Worm (Caenorhabditis elegans): Measurements from ENCODE around the gene C02B8.3.
A peak's percentile ranks its signal among the peaks of the same experiment; 100 is the strongest.
"Not testable (repeated sequence)": the region's sequence is repeated elsewhere in the genome, so short reads cannot be mapped to it uniquely, and the experiment has no call there.

Gene C02B8.3

DNA sequence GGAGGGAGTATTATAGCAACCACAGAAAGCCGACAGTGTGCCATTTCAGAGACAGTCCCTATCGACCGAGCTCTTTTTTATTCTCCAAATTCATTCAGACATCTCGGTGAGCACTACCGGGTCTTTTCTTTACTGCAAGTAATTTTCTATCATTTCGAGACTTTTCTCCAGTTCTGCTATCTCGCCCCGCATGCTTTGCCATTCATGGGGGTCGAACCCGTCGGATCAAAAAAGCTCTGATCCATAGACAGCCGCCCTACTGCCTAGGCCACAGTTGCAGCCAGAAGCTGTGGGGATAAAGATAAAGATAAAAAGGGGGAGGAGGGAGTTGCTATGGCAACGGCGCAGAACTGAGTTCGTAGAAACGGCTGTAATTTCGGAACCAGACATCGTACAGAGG is 12.2 kb downstream of the C02B8.3 start (continued):
- TF ChIP-seq F23B12.7 (tag; optimal IDR thresholded peaks at IDR 0.05; ENCODE audit: insufficient read depth), result no peak
- no peak for TF ChIP-seq nfya-2 (GFP tag; IDR thresholded peaks at IDR 0.05)
- no peak for TF ChIP-seq unc-62 (GFP tag; optimal IDR thresholded peaks at IDR 0.05)
- no peak for TF ChIP-seq sdz-38 (tag; optimal IDR thresholded peaks at IDR 0.05)
- no peak for TF ChIP-seq gei-17 (GFP tag; optimal IDR thresholded peaks at IDR 0.05)
- TF ChIP-seq hsf-1 (GFP tag; IDR thresholded peaks at IDR 0.05), result no peak
- no peak for TF ChIP-seq cebp-1 (GFP tag; IDR thresholded peaks at IDR 0.05)
- TF ChIP-seq cebp-1 (tag; optimal IDR thresholded peaks at IDR 0.05), result no peak
- peak; percentile 85 for TF ChIP-seq tbp1 (GFP tag; optimal IDR thresholded peaks at IDR 0.05)
- TF ChIP-seq rpc-1 (optimal IDR thresholded peaks at IDR 0.05), result peak; percentile 49
- TF ChIP-seq rpc-1 (tag; optimal IDR thresholded peaks at IDR 0.05), result peak; percentile 83
- no peak for TF ChIP-seq F33H1.4 (GFP tag; IDR thresholded peaks at IDR 0.05)
- no peak for TF ChIP-seq K12H6.12 (tag; optimal IDR thresholded peaks at IDR 0.05)
- TF ChIP-seq nhr-120 (GFP tag; IDR thresholded peaks at IDR 0.05), result no peak
- TF ChIP-seq egl-44 (GFP tag; IDR thresholded peaks at IDR 0.05), result no peak
- TF ChIP-seq hmg-1.2 (GFP tag; IDR thresholded peaks at IDR 0.05), result peak; percentile 39
- no peak for TF ChIP-seq efl-1 (GFP tag; optimal IDR thresholded peaks at IDR 0.05)
- TF ChIP-seq him-1 (tag; optimal IDR thresholded peaks at IDR 0.05), result peak; percentile 64
- peak; percentile 67 for TF ChIP-seq D2030.7 (GFP tag; IDR thresholded peaks at IDR 0.05)
- TF ChIP-seq mcd-1 (GFP tag; IDR thresholded peaks at IDR 0.05), result no peak
- TF ChIP-seq lin-26 (GFP tag; IDR thresholded peaks at IDR 0.05), result peak; percentile 66; the same call in 1 of the 2 replicates
- no peak for TF ChIP-seq repo-1 (tag; optimal IDR thresholded peaks at IDR 0.05)
- no peak for TF ChIP-seq B0336.3 (GFP tag; IDR thresholded peaks at IDR 0.05)
- TF ChIP-seq die-1 (tag; optimal IDR thresholded peaks at IDR 0.05), result peak; percentile 25
- no peak for TF ChIP-seq nfyb-1 (GFP tag; IDR thresholded peaks at IDR 0.05)

DNA sequence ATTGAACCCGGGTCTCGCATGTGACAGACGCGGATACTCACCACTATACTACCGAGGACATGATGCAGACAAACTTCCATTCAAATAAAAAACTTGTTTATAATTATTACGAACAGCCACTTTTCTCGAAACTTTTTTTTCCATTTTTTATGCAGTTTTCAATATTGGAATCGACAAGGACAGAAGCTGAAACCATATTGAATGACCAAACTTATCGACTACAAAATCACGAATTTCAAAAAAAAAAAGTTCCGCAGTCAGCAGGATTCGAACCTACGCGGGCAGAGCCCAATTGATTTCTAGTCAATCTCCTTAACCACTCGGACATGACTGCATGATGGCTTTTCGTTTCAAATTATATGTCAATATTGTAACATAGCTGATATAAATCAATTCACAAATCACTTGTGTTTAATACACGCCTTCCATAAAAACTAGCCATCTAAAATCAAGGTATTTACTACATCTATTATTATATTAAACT is 13.4 kb downstream of the C02B8.3 start:
- peak; percentile 26; the same call in 1 of the 2 replicates for TF ChIP-seq cebp-2 (GFP tag; IDR thresholded peaks at IDR 0.05)
- peak; percentile 34 for TF ChIP-seq ztf-18 (tag; optimal IDR thresholded peaks at IDR 0.05)
- peak; percentile 16 for TF ChIP-seq mxl-1 (tag; optimal IDR thresholded peaks at IDR 0.05)
- TF ChIP-seq B0261.1 (tag; optimal IDR thresholded peaks at IDR 0.05), result peak; percentile 86
- TF ChIP-seq die-1 (tag; optimal IDR thresholded peaks at IDR 0.05), result peak; percentile 43
- peak; percentile 18; the same call in 1 of the 2 replicates for TF ChIP-seq madf-6 (GFP tag; IDR thresholded peaks at IDR 0.05)
- TF ChIP-seq rcor-1 (GFP tag; IDR thresholded peaks at IDR 0.05), result 0 out of 2 replicates have a peak, but pooled peaks have one; percentile 22
- TF ChIP-seq hmg-1.2 (GFP tag; IDR thresholded peaks at IDR 0.05), result peak; percentile 48
- peak in 1 of 2 experiments; percentile 1 for TF ChIP-seq let-607 (tag; optimal IDR thresholded peaks at IDR 0.05)
- peak; percentile 6 for TF ChIP-seq athp-1 (tag; optimal IDR thresholded peaks at IDR 0.05)
- TF ChIP-seq lin-26 (GFP tag; IDR thresholded peaks at IDR 0.05), result peak; percentile 84
- TF ChIP-seq repo-1 (tag; optimal IDR thresholded peaks at IDR 0.05), result peak; percentile 33
- not testable (repeated sequence) for TF ChIP-seq snpc-4 (GFP tag; optimal IDR thresholded peaks at IDR 0.05)
- TF ChIP-seq snpc-4 (tag; optimal IDR thresholded peaks at IDR 0.05), result peak in 2 of 4 experiments; percentile 4 to 54
- TF ChIP-seq tbp1 (GFP tag; optimal IDR thresholded peaks at IDR 0.05), result peak; percentile 83
- peak; percentile 33 for TF ChIP-seq mes-4 (tag; optimal IDR thresholded peaks at IDR 0.05)
- peak; percentile 12 to 13 for TF ChIP-seq rec-8 (tag; optimal IDR thresholded peaks at IDR 0.05)
- peak; percentile 56 for TF ChIP-seq pbrm-1 (GFP tag; IDR thresholded peaks at IDR 0.05)
- TF ChIP-seq ekl-4 (GFP tag; IDR thresholded peaks at IDR 0.05), result 0 out of 2 replicates have a peak, but pooled peaks have one; percentile 9
- TF ChIP-seq somi-1 (GFP tag; optimal IDR thresholded peaks at IDR 0.05), result peak; percentile 6
- TF ChIP-seq D2030.7 (GFP tag; IDR thresholded peaks at IDR 0.05), result peak; percentile 84
- 0 out of 2 replicates have a peak, but pooled peaks have one; percentile 64 for TF ChIP-seq ceh-58 (GFP tag; IDR thresholded peaks at IDR 0.05)
- peak; percentile 59 for TF ChIP-seq dox-1 (GFP tag; IDR thresholded peaks at IDR 0.05)
- peak; percentile 54 for TF ChIP-seq rpc-1 (optimal IDR thresholded peaks at IDR 0.05)
- TF ChIP-seq rpc-1 (tag; optimal IDR thresholded peaks at IDR 0.05), result peak; percentile 83
- 0 out of 2 replicates have a peak, but pooled peaks have one; percentile 24 for TF ChIP-seq bed-1 (GFP tag; IDR thresholded peaks at IDR 0.05)

Data from whole organism, young adult.